Worm (Caenorhabditis elegans) whole organism, late embryonic: ENCODE data around the gene C06A12.8.
A peak's percentile ranks its signal among the peaks of the same experiment; 100 is the strongest.

ENCODE experiments used
- K09A11.1 ChIP-seq: sonication (generic microtip); optimal IDR thresholded peaks from 2 replicates; lab custom pipeline; 2017; ENCODE audit warnings: antibody characterized with exemption, mild to moderate bottlenecking, missing genetic modification characterization, missing compliant biosample characterization; ENCODE audit not compliant: insufficient read depth
- T23F11.4 ChIP-seq: fragments of 200-800 bp; sonication (Bioruptor generic); optimal IDR thresholded peaks from 2 replicates; lab custom pipeline; 2018; ENCODE audit warnings: mild to moderate bottlenecking, missing genetic modification characterization, missing compliant biosample characterization
- ahr-1 ChIP-seq: sonication (generic microtip); optimal IDR thresholded peaks from 2 replicates; lab custom pipeline; 2016; ENCODE audit warnings: missing genetic modification characterization, missing compliant biosample characterization
- ama-1 ChIP-seq: fragments of 150-350 bp; optimal IDR thresholded peaks from 2 replicates; lab custom pipeline; 2014
- ceh-19 ChIP-seq: fragments of 200-800 bp; sonication (Bioruptor generic); optimal IDR thresholded peaks from 2 replicates; lab custom pipeline; 2018; ENCODE audit warnings: mild to moderate bottlenecking, missing genetic modification characterization, missing compliant biosample characterization
- ceh-2 ChIP-seq: sonication (generic microtip); optimal IDR thresholded peaks from 2 replicates; lab custom pipeline; 2016; ENCODE audit warnings: missing genotype, missing genetic modification characterization, missing compliant biosample characterization
- ceh-30 ChIP-seq: fragments of 150-350 bp; optimal IDR thresholded peaks from 2 replicates; lab custom pipeline; 2014; ENCODE audit warnings: missing biosample characterization, missing genetic modification characterization
- ceh-31 ChIP-seq: sonication (generic microtip); optimal IDR thresholded peaks from 2 replicates; lab custom pipeline; 2016; ENCODE audit warnings: missing genetic modification characterization, missing compliant biosample characterization
- ceh-45 ChIP-seq: fragments of 200-800 bp; sonication (Bioruptor generic); IDR thresholded peaks from 2 replicates; pipeline ENCODE4 v1.3.6; 2022; ENCODE audit warnings: missing genetic modification reagents, missing genetic modification characterization, missing compliant biosample characterization
- ceh-48 ChIP-seq: sonication (generic microtip); optimal IDR thresholded peaks from 2 replicates; lab custom pipeline; 2016; ENCODE audit warnings: missing genetic modification characterization, inconsistent platforms, missing compliant biosample characterization
- dmd-4 ChIP-seq: sonication (generic microtip); optimal IDR thresholded peaks from 2 replicates; lab custom pipeline; 2016; ENCODE audit warnings: borderline replicate concordance, missing genetic modification characterization, missing compliant biosample characterization
- dve-1 ChIP-seq: sonication (generic microtip); optimal IDR thresholded peaks from 2 replicates; lab custom pipeline; 2017; ENCODE audit warnings: antibody characterized with exemption, mild to moderate bottlenecking, missing genetic modification characterization, missing compliant biosample characterization
- elt-4 ChIP-seq: sonication (generic microtip); optimal IDR thresholded peaks from 2 replicates; lab custom pipeline; 2016; ENCODE audit warnings: missing genetic modification characterization, missing compliant biosample characterization
- ets-4 ChIP-seq: sonication (generic microtip); optimal IDR thresholded peaks from 2 replicates; lab custom pipeline; 2016; ENCODE audit warnings: missing genetic modification characterization, missing compliant biosample characterization
- fax-1 ChIP-seq: sonication (generic microtip); optimal IDR thresholded peaks from 2 replicates; lab custom pipeline; 2016; ENCODE audit warnings: missing genotype, missing genetic modification characterization, missing compliant biosample characterization
- gmeb-2 ChIP-seq: sonication (generic microtip); optimal IDR thresholded peaks from 2 replicates; lab custom pipeline; 2016; ENCODE audit warnings: missing genetic modification characterization, inconsistent platforms, missing compliant biosample characterization
- hlh-15 ChIP-seq: sonication (generic microtip); optimal IDR thresholded peaks from 2 replicates; lab custom pipeline; 2016; ENCODE audit warnings: missing genetic modification characterization, missing compliant biosample characterization
- hlh-6 ChIP-seq: sonication (generic microtip); optimal IDR thresholded peaks from 2 replicates; lab custom pipeline; 2016; ENCODE audit warnings: missing genotype, missing genetic modification characterization, missing compliant biosample characterization
- lim-6 ChIP-seq: sonication (generic microtip); optimal IDR thresholded peaks from 2 replicates; lab custom pipeline; 2016; ENCODE audit warnings: missing genetic modification characterization, missing compliant biosample characterization
- lin-11 ChIP-seq: fragments of 200-800 bp; sonication (Bioruptor generic); optimal IDR thresholded peaks from 2 replicates; lab custom pipeline; 2018; ENCODE audit warnings: mild to moderate bottlenecking, missing genetic modification characterization, missing compliant biosample characterization
- madf-2 ChIP-seq: sonication (generic microtip); optimal IDR thresholded peaks from 2 replicates; lab custom pipeline; 2017; ENCODE audit warnings: missing genetic modification characterization, missing compliant biosample characterization
- nfya-1 ChIP-seq: sonication (generic microtip); optimal IDR thresholded peaks from 2 replicates; lab custom pipeline; 2017; ENCODE audit warnings: missing genetic modification characterization, mild to moderate bottlenecking, missing compliant biosample characterization, antibody characterized with exemption, moderate library complexity
- odd-2 ChIP-seq: sonication (generic microtip); optimal IDR thresholded peaks from 2 replicates; lab custom pipeline; 2017; ENCODE audit warnings: antibody characterized with exemption, mild to moderate bottlenecking, missing genetic modification characterization, missing compliant biosample characterization
- pag-3 ChIP-seq: sonication (generic microtip); optimal IDR thresholded peaks from 2 replicates; lab custom pipeline; 2016; ENCODE audit warnings: missing compliant biosample characterization, missing genetic modification characterization, borderline replicate concordance
- pha-2 ChIP-seq: sonication (generic microtip); optimal IDR thresholded peaks from 2 replicates; lab custom pipeline; 2017; ENCODE audit warnings: mild to moderate bottlenecking, missing genetic modification characterization, missing compliant biosample characterization
- pha-4 ChIP-seq: fragments of 150-350 bp; optimal IDR thresholded peaks from 2 replicates; lab custom pipeline; 2018; ENCODE audit warnings: missing biosample characterization, missing genetic modification reagents, missing genetic modification characterization
- pqm-1 ChIP-seq: sonication (generic microtip); optimal IDR thresholded peaks from 2 replicates; lab custom pipeline; 2016; ENCODE audit warnings: missing genetic modification characterization, missing compliant biosample characterization
- ref-2 ChIP-seq: sonication (generic microtip); optimal IDR thresholded peaks from 2 replicates; lab custom pipeline; 2016; ENCODE audit warnings: missing genetic modification characterization, missing compliant biosample characterization
- sdc-2 ChIP-seq: sonication (generic microtip); optimal IDR thresholded peaks from 2 replicates; lab custom pipeline; 2016; ENCODE audit warnings: missing genotype, missing genetic modification characterization, missing compliant biosample characterization
- tbx-2 ChIP-seq: sonication (generic microtip); optimal IDR thresholded peaks from 2 replicates; lab custom pipeline; 2016; ENCODE audit warnings: missing genetic modification characterization, missing compliant biosample characterization
- ttx-3 ChIP-seq: sonication (generic microtip); optimal IDR thresholded peaks from 2 replicates; lab custom pipeline; 2016; ENCODE audit warnings: missing genetic modification reagents, missing genetic modification characterization, missing compliant biosample characterization
- unc-86 ChIP-seq: sonication (generic microtip); optimal IDR thresholded peaks from 2 replicates; lab custom pipeline; 2016; ENCODE audit warnings: missing genetic modification characterization, missing compliant biosample characterization
- zip-5 ChIP-seq: sonication (generic microtip); optimal IDR thresholded peaks from 2 replicates; lab custom pipeline; 2016; ENCODE audit warnings: missing genetic modification characterization, missing compliant biosample characterization
- ztf-16 ChIP-seq: sonication (generic microtip); optimal IDR thresholded peaks from 2 replicates; lab custom pipeline; 2017; ENCODE audit warnings: missing genetic modification characterization, missing compliant biosample characterization

C06A12.8 gene

DNA sequence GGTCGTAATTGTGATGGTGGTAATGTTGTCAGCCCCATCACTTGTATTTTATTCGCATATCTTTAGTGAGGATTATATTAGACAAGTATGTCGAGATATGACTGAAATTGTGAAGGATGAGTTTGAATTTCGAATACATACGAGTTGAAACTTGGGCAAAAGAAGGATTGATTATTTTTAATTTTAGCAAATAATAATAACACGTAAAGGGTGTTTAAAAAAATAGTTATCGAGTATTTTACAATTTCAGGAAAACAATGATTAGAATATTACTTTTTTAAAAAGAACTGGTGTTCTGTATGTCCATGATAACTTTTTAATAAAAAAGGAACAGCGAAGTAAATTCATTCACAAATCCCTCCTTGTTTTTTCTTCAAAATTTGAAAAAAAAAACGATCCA is 13.3 kb downstream of the C06A12.8 start, which contains the start of gene F11E6.8:
TSS of gene F11E6.8 (minus strand) at position 101 of the 400 bp plus-strand sequence.
- no peak for TF ChIP-seq lin-11
- no peak for TF ChIP-seq unc-86 (tag; lab: Kevin White, UChicago)
- TF ChIP-seq ceh-45 (GFP tag; lab: Robert Waterston, UW): no peak
- no peak for TF ChIP-seq hlh-15 (tag; lab: Kevin White, UChicago)
- TF ChIP-seq zip-5 (tag; lab: Kevin White, UChicago): no peak
- no peak for TF ChIP-seq T23F11.4
- TF ChIP-seq K09A11.1 (tag; lab: Kevin White, UChicago): no peak
- TF ChIP-seq ceh-30 (tag; lab: Kevin White, UChicago): no peak
- TF ChIP-seq sdc-2 (tag; lab: Kevin White, UChicago): no peak
- TF ChIP-seq pag-3 (tag; lab: Kevin White, UChicago): no peak
- no peak for TF ChIP-seq fax-1 (tag; lab: Kevin White, UChicago)
- TF ChIP-seq ceh-31 (tag; lab: Kevin White, UChicago): no peak
- TF ChIP-seq ztf-16 (tag; lab: Kevin White, UChicago): no peak
- TF ChIP-seq pha-4: no peak
- TF ChIP-seq ets-4 (tag; lab: Kevin White, UChicago): no peak
- no peak for TF ChIP-seq ceh-19 (GFP tag; lab: Kevin White, UChicago)
- TF ChIP-seq madf-2 (tag; lab: Kevin White, UChicago): no peak

DNA sequence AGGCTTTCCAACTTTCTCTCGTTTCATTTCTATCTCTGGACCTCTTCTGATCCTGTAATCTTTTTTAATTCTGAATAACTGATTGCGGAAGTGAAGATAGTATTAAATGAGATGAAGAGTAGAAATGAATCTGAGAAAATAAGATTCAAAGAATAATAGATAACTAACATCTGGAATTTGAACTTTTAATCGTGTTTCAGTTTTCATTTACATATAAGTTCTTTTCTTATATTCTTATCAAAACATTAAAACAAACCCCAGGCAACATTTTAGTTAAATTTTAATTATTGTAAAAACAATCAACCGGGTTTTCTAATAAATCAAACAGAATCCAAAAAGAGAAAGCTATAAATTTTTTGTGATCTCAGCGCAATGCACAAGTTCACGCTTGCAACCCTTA is 16.1 kb downstream of the C06A12.8 start:
- TF ChIP-seq ahr-1 (tag; lab: Kevin White, UChicago) (no peak), pqm-1 (tag; lab: Kevin White, UChicago) (no peak), ceh-48 (no peak), pha-4 (no peak)

DNA sequence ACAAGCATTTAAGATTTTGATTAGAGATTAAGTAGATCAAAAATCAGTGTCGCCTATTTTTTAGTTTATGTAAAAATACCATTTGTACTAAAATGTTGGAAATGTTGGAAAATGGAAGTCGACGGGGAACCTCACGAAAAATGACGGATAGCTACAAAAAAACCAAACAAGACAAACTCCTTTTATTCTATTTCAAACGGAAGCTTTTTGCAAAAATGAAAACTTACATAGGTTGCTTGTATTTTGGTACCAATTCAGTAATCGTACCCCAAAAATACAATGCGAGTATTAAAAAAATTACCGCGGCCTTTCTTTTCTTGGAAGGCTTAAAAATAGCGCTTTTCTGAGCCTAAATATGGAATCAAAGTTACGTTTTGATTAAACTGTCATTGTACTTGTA is 16.9 kb downstream of the C06A12.8 start:
- TF ChIP-seq dmd-4 (tag; lab: Kevin White, UChicago): no peak
- TF ChIP-seq hlh-6 (tag; lab: Kevin White, UChicago): no peak
- no peak for TF ChIP-seq pha-2
- TF ChIP-seq nfya-1: no peak
- no peak for TF ChIP-seq ttx-3
- no peak for TF ChIP-seq lim-6 (tag; lab: Kevin White, UChicago)
- TF ChIP-seq madf-2 (tag; lab: Kevin White, UChicago): no peak
- no peak for TF ChIP-seq odd-2 (tag; lab: Kevin White, UChicago)
- TF ChIP-seq ceh-45 (GFP tag; lab: Robert Waterston, UW): no peak
- TF ChIP-seq unc-86 (tag; lab: Kevin White, UChicago): no peak

DNA sequence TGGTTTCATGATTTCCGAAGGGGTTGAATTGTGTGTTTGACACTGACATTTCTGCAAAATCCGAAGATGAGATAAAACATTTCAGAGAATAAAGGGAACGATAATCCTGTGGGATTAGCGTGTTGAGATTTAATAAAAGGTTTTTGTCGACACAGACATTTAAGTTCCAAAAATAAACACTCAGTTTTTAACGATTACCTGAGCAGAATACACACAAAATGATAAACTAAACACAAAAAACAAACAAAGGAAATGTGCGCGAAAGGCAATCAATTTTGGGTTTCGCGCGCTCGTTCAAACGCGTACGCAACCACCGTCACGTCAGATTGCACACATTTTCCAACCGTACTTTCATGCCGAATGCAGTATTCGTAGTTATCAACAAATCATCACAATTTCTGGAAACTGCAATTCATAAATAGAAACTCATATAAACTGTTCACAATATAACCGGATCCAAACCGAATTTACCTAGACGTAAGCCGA is 24.1 kb downstream of the C06A12.8 start, which contains the start of gene rif-1.1:
TSS of gene rif-1.1 (minus strand) at position 51 of the 486 bp plus-strand sequence.
- TF ChIP-seq ref-2 (tag; lab: Kevin White, UChicago): no peak
- TF ChIP-seq dve-1 (tag; lab: Kevin White, UChicago): peak; percentile 29
- TF ChIP-seq tbx-2: peak; percentile 2
- no peak for TF ChIP-seq ama-1
- TF ChIP-seq pqm-1 (tag; lab: Kevin White, UChicago): no peak
- TF ChIP-seq, all 69 proteins: peak for 2

DNA sequence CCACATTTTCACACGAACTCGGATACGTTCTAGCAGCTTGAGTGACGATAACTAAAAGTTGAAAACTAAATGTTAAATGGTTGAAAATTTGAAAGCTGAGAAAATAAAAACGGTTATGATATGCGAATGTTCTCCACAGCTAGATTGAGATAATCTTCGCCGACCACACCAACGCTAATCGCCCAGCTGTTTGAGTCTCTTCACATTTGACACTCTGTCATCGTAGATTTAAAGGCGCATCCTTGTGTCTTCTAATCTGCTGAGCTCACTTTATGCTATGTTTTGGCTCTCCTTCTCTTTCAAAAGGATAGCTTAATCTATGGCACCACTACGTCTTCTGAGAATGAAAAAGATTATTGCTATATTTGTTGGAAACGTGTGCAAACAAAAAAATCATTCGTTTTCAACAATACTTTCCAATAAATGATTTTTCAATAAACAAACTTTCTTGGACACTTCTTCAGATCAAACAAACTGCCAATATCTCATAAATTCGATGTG is 26.0 kb downstream of the C06A12.8 start, which contains the start of gene F11E6.10:
TSS of gene F11E6.10 (minus strand) at position 51 of the 501 bp plus-strand sequence.
- TF ChIP-seq madf-2 (tag; lab: Kevin White, UChicago) (no peak), gmeb-2 (no peak), lin-11 (no peak), ceh-2 (no peak), elt-4 (tag; lab: Kevin White, UChicago) (no peak), nfya-1 (no peak)
